Worm (Caenorhabditis elegans) whole organism, L4 larva: ENCODE results near the gene sdz-35.

Experiments
- R02D3.7 ChIP-seq: fragments of 150-350 bp; sonication (generic microtip); optimal IDR thresholded peaks from 3 replicates; lab custom pipeline; 2014; ENCODE audit warnings: missing biosample characterization, missing genetic modification characterization
- Y5F2A.4 ChIP-seq: fragments of 200-800 bp; sonication (Bioruptor generic); optimal IDR thresholded peaks from 2 replicates; lab custom pipeline; 2018; ENCODE audit warnings: mild to moderate bottlenecking, missing genetic modification characterization, missing compliant biosample characterization
- daf-16 ChIP-seq, 3 experiments: sonication (generic microtip); optimal IDR thresholded peaks; 2 replicates each; lab custom pipeline; 2016 to 2017; ENCODE audit warnings: missing genetic modification characterization in 3 of 3, missing genetic modification reagents in 3 of 3, mild to moderate bottlenecking in 2 of 3, missing compliant biosample characterization in 2 of 3, missing biosample characterization in 1 of 3, moderate library complexity in 1 of 3
- dve-1 ChIP-seq: sonication (generic microtip); optimal IDR thresholded peaks from 2 replicates; lab custom pipeline; 2017; ENCODE audit warnings: antibody characterized with exemption, mild to moderate bottlenecking, missing genetic modification characterization, missing compliant biosample characterization; ENCODE audit not compliant: insufficient read depth
- egl-27 ChIP-seq: sonication (generic microtip); optimal IDR thresholded peaks from 3 replicates; lab custom pipeline; 2017; ENCODE audit warnings: missing biosample characterization, missing genetic modification reagents, missing genetic modification characterization
- lim-7 ChIP-seq: fragments of 200-800 bp; sonication (Bioruptor generic); IDR thresholded peaks from 2 replicates; pipeline ENCODE4 v1.3.6; 2022; ENCODE audit warnings: missing genetic modification characterization, missing compliant biosample characterization
- lin-39 ChIP-seq: fragments of 150-350 bp; optimal IDR thresholded peaks from 2 replicates; lab custom pipeline; 2014; ENCODE audit warnings: missing biosample characterization, missing genetic modification reagents, missing genetic modification characterization
- nhr-25 ChIP-seq: sonication (generic microtip); optimal IDR thresholded peaks from 2 replicates; lab custom pipeline; 2017; ENCODE audit warnings: missing genetic modification characterization, mild to moderate bottlenecking, missing compliant biosample characterization, antibody characterized with exemption, moderate library complexity, borderline replicate concordance; ENCODE audit not compliant: insufficient read depth
- nhr-28 ChIP-seq: fragments of 150-350 bp; optimal IDR thresholded peaks from 2 replicates; lab custom pipeline; 2014; ENCODE audit warnings: missing biosample characterization, missing genetic modification characterization
- skn-1 ChIP-seq: fragments of 150-350 bp; optimal IDR thresholded peaks from 2 replicates; lab custom pipeline; 2014; ENCODE audit warnings: missing biosample characterization, missing genetic modification characterization

DNA sequence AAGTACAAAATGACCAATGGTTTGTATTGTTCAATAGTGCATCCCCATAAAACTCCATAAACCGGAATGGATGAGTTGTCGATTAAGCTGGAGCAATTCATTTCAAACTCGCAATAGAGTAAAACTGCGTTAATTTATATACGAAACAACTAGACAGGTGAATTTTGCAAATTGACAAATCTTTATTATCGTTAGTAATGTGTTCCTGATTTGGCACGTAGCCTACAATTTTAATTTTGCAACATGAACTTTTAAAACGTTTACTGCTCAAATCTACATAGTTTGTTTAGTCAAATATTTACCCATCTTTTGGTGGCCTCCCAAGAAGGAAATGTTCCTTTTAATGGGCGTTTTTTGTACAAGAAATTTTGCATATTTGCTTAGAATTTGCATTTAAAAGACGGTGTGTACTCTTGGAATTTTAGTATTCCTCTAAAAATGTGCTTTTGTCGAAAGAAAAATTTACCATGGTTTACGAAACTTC lies 28.5 kb upstream of the sdz-35 start, which contains the start of the genes srz-67 and C17F4.11:
- TF ChIP-seq nhr-28 (no peak), nhr-25 (no peak), lim-7 (no peak), egl-27 (no peak), skn-1 (tag; lab: Kevin White, UChicago) (no peak), Y5F2A.4 (no peak), daf-16 (GFP tag; optimal IDR thresholded peaks at IDR 0.05; lab: Kevin White, UChicago) (no peak), daf-16 (tag; optimal IDR thresholded peaks at IDR 0.05; lab: Kevin White, UChicago) (no peak), lin-39 (tag; lab: Kevin White, UChicago) (no peak), dve-1 (tag; lab: Kevin White, UChicago) (no peak), R02D3.7 (tag; lab: Kevin White, UChicago) (no peak)
